Fruit fly (Drosophila melanogaster) whole organism, embryonic: ENCODE data around the gene Cpr64Ab.
A peak's percentile ranks its signal among the peaks of the same experiment; 100 is the strongest.

Experiments used
- Aef1 ChIP-seq: fragments of 200-800 bp; sonication (Bioruptor generic); IDR thresholded peaks from 3 replicates; pipeline ENCODE4 v1.3.6; 2022; ENCODE audit warnings: missing biosample characterization, missing genetic modification characterization
- Atf3 ChIP-seq: fragments of 200-800 bp; sonication (Bioruptor generic); optimal IDR thresholded peaks from 3 replicates; lab custom pipeline; 2016; ENCODE audit warnings: missing biosample characterization, missing genetic modification characterization
- BEAF-32 ChIP-seq: fragments of 200-800 bp; sonication (Bioruptor generic); optimal IDR thresholded peaks from 3 replicates; lab custom pipeline; 2017; ENCODE audit warnings: missing biosample characterization, missing genetic modification characterization, mild to moderate bottlenecking, moderate library complexity, missing genetic modification reagents
- C15 ChIP-seq: fragments of 200-800 bp; sonication (Bioruptor generic); IDR thresholded peaks from 3 replicates; pipeline ENCODE4 v1.3.6; 2022; ENCODE audit warnings: missing biosample characterization, missing genetic modification characterization
- CG11456 ChIP-seq: fragments of 200-800 bp; sonication (Bioruptor generic); IDR thresholded peaks from 3 replicates; pipeline ENCODE4 v1.3.6; 2022; ENCODE audit warnings: missing biosample characterization, missing genetic modification characterization
- CG11560 ChIP-seq: fragments of 200-800 bp; sonication (Bioruptor generic); IDR thresholded peaks from 3 replicates; pipeline ENCODE4 v1.3.6; 2022; ENCODE audit warnings: missing biosample characterization, missing genetic modification characterization
- CG13424 ChIP-seq: fragments of 200-800 bp; sonication (Bioruptor generic); optimal IDR thresholded peaks from 2 replicates; lab custom pipeline; 2019; ENCODE audit warnings: missing biosample characterization, mild to moderate bottlenecking, missing genetic modification characterization, moderate library complexity
- CG14965 ChIP-seq: fragments of 200-800 bp; sonication (Bioruptor generic); optimal IDR thresholded peaks from 2 replicates; lab custom pipeline; 2016; ENCODE audit warnings: missing biosample characterization, missing genetic modification characterization, borderline replicate concordance
- CG15269 ChIP-seq: fragments of 200-800 bp; sonication (Bioruptor generic); optimal IDR thresholded peaks from 2 replicates; lab custom pipeline; 2018; ENCODE audit warnings: missing biosample characterization, mild to moderate bottlenecking, missing genetic modification characterization, moderate library complexity
- CG16815 ChIP-seq: fragments of 200-800 bp; sonication (Bioruptor generic); optimal IDR thresholded peaks from 3 replicates; lab custom pipeline; 2017; ENCODE audit warnings: missing biosample characterization, mild to moderate bottlenecking, missing genetic modification characterization
- CG16863 ChIP-seq: fragments of 200-800 bp; sonication (Bioruptor generic); optimal IDR thresholded peaks from 3 replicates; lab custom pipeline; 2016; ENCODE audit warnings: missing biosample characterization, missing genetic modification characterization
- CG17802 ChIP-seq: fragments of 200-800 bp; sonication (Bioruptor generic); optimal IDR thresholded peaks from 2 replicates; lab custom pipeline; 2018; ENCODE audit warnings: missing biosample characterization, mild to moderate bottlenecking, missing genetic modification characterization, moderate library complexity
- CG17912 ChIP-seq: fragments of 200-800 bp; sonication (Bioruptor generic); optimal IDR thresholded peaks from 2 replicates; lab custom pipeline; 2018; ENCODE audit warnings: missing biosample characterization, mild to moderate bottlenecking, missing genetic modification characterization
- CG18262 ChIP-seq: fragments of 200-800 bp; optimal IDR thresholded peaks from 3 replicates; lab custom pipeline; 2019; ENCODE audit warnings: missing biosample characterization, mild to moderate bottlenecking, missing genetic modification characterization, moderate library complexity
- CG2116 ChIP-seq: fragments of 200-800 bp; sonication (Bioruptor generic); optimal IDR thresholded peaks from 3 replicates; lab custom pipeline; 2018; ENCODE audit warnings: missing biosample characterization, mild to moderate bottlenecking, missing genetic modification characterization
- CG3065 ChIP-seq: fragments of 200-800 bp; sonication (Bioruptor generic); optimal IDR thresholded peaks from 2 replicates; lab custom pipeline; 2016; ENCODE audit warnings: missing biosample characterization, missing genetic modification characterization
- CG32532 ChIP-seq: fragments of 200-800 bp; sonication (Bioruptor generic); IDR thresholded peaks from 2 replicates; pipeline ENCODE4 v1.3.6; 2022; ENCODE audit warnings: missing biosample characterization, missing genetic modification characterization
- CG32767 ChIP-seq: fragments of 200-800 bp; sonication (Bioruptor generic); IDR thresholded peaks from 2 replicates; pipeline ENCODE4 v1.3.6; 2022; ENCODE audit warnings: missing biosample characterization, missing genetic modification characterization
- CG4360 ChIP-seq: fragments of 200-800 bp; sonication (Bioruptor generic); IDR thresholded peaks from 2 replicates; pipeline ENCODE4 v1.3.6; 2022; ENCODE audit warnings: missing biosample characterization, missing genetic modification characterization
- CG4424 ChIP-seq: fragments of 200-800 bp; sonication (Bioruptor generic); optimal IDR thresholded peaks from 3 replicates; lab custom pipeline; 2016; ENCODE audit warnings: missing biosample characterization, missing genetic modification characterization
- CG5245 ChIP-seq: fragments of 200-800 bp; sonication (Bioruptor generic); optimal IDR thresholded peaks from 3 replicates; lab custom pipeline; 2016; ENCODE audit warnings: missing biosample characterization, missing genetic modification characterization
- CG6689 ChIP-seq: fragments of 200-800 bp; sonication (Bioruptor generic); IDR thresholded peaks from 2 replicates; pipeline ENCODE4 v1.3.6; 2022; ENCODE audit warnings: missing biosample characterization, missing genetic modification characterization
- CG6854 ChIP-seq: fragments of 200-800 bp; sonication (Bioruptor generic); optimal IDR thresholded peaks from 3 replicates; lab custom pipeline; 2017; ENCODE audit warnings: missing biosample characterization, mild to moderate bottlenecking, missing genetic modification characterization
- D19B ChIP-seq: fragments of 200-800 bp; sonication (Bioruptor generic); optimal IDR thresholded peaks from 2 replicates; lab custom pipeline; 2017; ENCODE audit warnings: missing biosample characterization, mild to moderate bottlenecking, missing genetic modification characterization
- Dfd ChIP-seq, 2 experiments: fragments of >200 bp; optimal IDR thresholded peaks; 2 replicates each; lab custom pipeline; 2017; ENCODE audit warnings: missing biosample characterization in 2 of 2, missing genetic modification characterization in 2 of 2
- Dip3 ChIP-seq: fragments of 200-800 bp; sonication (Bioruptor generic); optimal IDR thresholded peaks from 3 replicates; lab custom pipeline; 2016; ENCODE audit warnings: missing biosample characterization, missing genetic modification characterization
- Fer1 ChIP-seq: fragments of 200-800 bp; sonication (Bioruptor generic); optimal IDR thresholded peaks from 2 replicates; lab custom pipeline; 2017; ENCODE audit warnings: missing biosample characterization, mild to moderate bottlenecking, missing genetic modification characterization
- Gsc ChIP-seq: fragments of 200-800 bp; sonication (Bioruptor generic); IDR thresholded peaks from 2 replicates; pipeline ENCODE4 v1.3.6; 2022; ENCODE audit warnings: missing biosample characterization, missing genetic modification characterization
- H15 ChIP-seq: fragments of 200-800 bp; sonication (Bioruptor generic); IDR thresholded peaks from 3 replicates; pipeline ENCODE4 v1.3.6; 2022; ENCODE audit warnings: missing biosample characterization, missing genetic modification characterization
- Hmr ChIP-seq: fragments of 200-800 bp; sonication (Bioruptor generic); optimal IDR thresholded peaks from 3 replicates; lab custom pipeline; 2017; ENCODE audit warnings: mild to moderate bottlenecking, missing biosample characterization, missing genetic modification reagents, missing genetic modification characterization
- MESR4 ChIP-seq: fragments of 200-800 bp; sonication (Bioruptor generic); optimal IDR thresholded peaks from 2 replicates; lab custom pipeline; 2018; ENCODE audit warnings: missing biosample characterization, mild to moderate bottlenecking, missing genetic modification characterization, moderate library complexity
- NFAT ChIP-seq: fragments of 200-800 bp; sonication (Bioruptor generic); IDR thresholded peaks from 2 replicates; pipeline ENCODE4 v1.3.6; 2022; ENCODE audit warnings: missing biosample characterization, missing genetic modification characterization
- Rx ChIP-seq: fragments of 200-800 bp; sonication (Bioruptor generic); IDR thresholded peaks from 2 replicates; pipeline ENCODE4 v1.3.6; 2022; ENCODE audit warnings: missing biosample characterization, missing genetic modification characterization
- Tbp ChIP-seq: fragments of >200 bp; optimal IDR thresholded peaks from 2 replicates; lab custom pipeline; 2018; ENCODE audit warnings: missing biosample characterization, missing genetic modification characterization
- ara ChIP-seq: fragments of 200-800 bp; sonication (Bioruptor generic); IDR thresholded peaks from 2 replicates; pipeline ENCODE4 v1.3.6; 2022; ENCODE audit warnings: missing biosample characterization, missing genetic modification characterization
- bbx ChIP-seq: fragments of 200-800 bp; sonication (Bioruptor generic); IDR thresholded peaks from 2 replicates; pipeline ENCODE4 v1.3.6; 2022; ENCODE audit warnings: missing biosample characterization, missing genetic modification characterization; ENCODE audit not compliant: partially characterized antibody
- bigmax ChIP-seq: fragments of 200-800 bp; sonication (Bioruptor generic); optimal IDR thresholded peaks from 2 replicates; lab custom pipeline; 2018; ENCODE audit warnings: missing biosample characterization, mild to moderate bottlenecking, missing genetic modification characterization
- bowl ChIP-seq: fragments of 200-800 bp; sonication (Bioruptor generic); IDR thresholded peaks from 2 replicates; pipeline ENCODE4 v1.3.6; 2022; ENCODE audit warnings: missing biosample characterization, missing genetic modification characterization
- chinmo ChIP-seq: fragments of 200-800 bp; sonication (Bioruptor generic); IDR thresholded peaks from 4 replicates; pipeline ENCODE4 v1.3.6; 2022; ENCODE audit warnings: missing biosample characterization, missing genetic modification characterization; ENCODE audit not compliant: partially characterized antibody
- exex ChIP-seq: fragments of 200-800 bp; sonication (Bioruptor generic); optimal IDR thresholded peaks from 4 replicates; lab custom pipeline; 2018; ENCODE audit warnings: missing biosample characterization, mild to moderate bottlenecking, missing genetic modification characterization, moderate library complexity
- fd3F ChIP-seq: fragments of 200-800 bp; sonication (Bioruptor generic); optimal IDR thresholded peaks from 2 replicates; lab custom pipeline; 2018; ENCODE audit warnings: missing biosample characterization, mild to moderate bottlenecking, missing genetic modification characterization, moderate library complexity
- gsb-n ChIP-seq: fragments of 200-800 bp; sonication (Bioruptor generic); optimal IDR thresholded peaks from 3 replicates; lab custom pipeline; 2018; ENCODE audit warnings: missing biosample characterization, mild to moderate bottlenecking, missing genetic modification characterization
- h ChIP-seq: fragments of >200 bp; optimal IDR thresholded peaks from 2 replicates; lab custom pipeline; 2017
- ken ChIP-seq: fragments of 200-800 bp; sonication (Bioruptor generic); IDR thresholded peaks from 3 replicates; pipeline ENCODE4 v1.3.6; 2022; ENCODE audit warnings: missing biosample characterization, missing genetic modification characterization
- lbe ChIP-seq: fragments of 200-800 bp; sonication (Bioruptor generic); optimal IDR thresholded peaks from 2 replicates; lab custom pipeline; 2016; ENCODE audit warnings: missing biosample characterization, mild to moderate bottlenecking, missing genetic modification characterization
- luna ChIP-seq: fragments of 200-800 bp; sonication (Bioruptor generic); optimal IDR thresholded peaks from 2 replicates; lab custom pipeline; 2016; ENCODE audit warnings: missing biosample characterization, missing genetic modification characterization
- nerfin-2 ChIP-seq: fragments of 200-800 bp; sonication (Bioruptor generic); IDR thresholded peaks from 2 replicates; pipeline ENCODE4 v1.3.6; 2022; ENCODE audit warnings: missing biosample characterization, missing genetic modification characterization; ENCODE audit not compliant: partially characterized antibody
- org-1 ChIP-seq: fragments of 200-800 bp; sonication (Bioruptor generic); optimal IDR thresholded peaks from 2 replicates; lab custom pipeline; 2017; ENCODE audit warnings: missing biosample characterization, missing genetic modification characterization
- pan ChIP-seq, 4 experiments: fragments of >200 bp in 3 of 4; fragments of 200-800 bp in 1 of 4; sonication (Bioruptor generic) in 1 of 4; optimal IDR thresholded peaks in 3 of 4; IDR thresholded peaks in 1 of 4; 2 replicates each; pipeline versions ENCODE4 v1.3.6 to Lab custom; 2017 to 2022; ENCODE audit warnings: missing biosample characterization in 2 of 4, missing genetic modification characterization in 2 of 4, mixed read lengths in 1 of 4
- sisA ChIP-seq: fragments of 200-800 bp; sonication (Bioruptor generic); IDR thresholded peaks from 2 replicates; pipeline ENCODE4 v1.3.6; 2022; ENCODE audit warnings: missing biosample characterization, missing genetic modification characterization
- so ChIP-seq: fragments of 200-800 bp; sonication (Bioruptor generic); IDR thresholded peaks from 3 replicates; pipeline ENCODE4 v1.3.6; 2022; ENCODE audit warnings: missing biosample characterization, missing genetic modification characterization
- tup ChIP-seq: fragments of 200-800 bp; sonication (Bioruptor generic); optimal IDR thresholded peaks from 2 replicates; lab custom pipeline; 2016; ENCODE audit warnings: missing biosample characterization, mild to moderate bottlenecking, missing genetic modification characterization, moderate library complexity

Cpr64Ab gene

DNA sequence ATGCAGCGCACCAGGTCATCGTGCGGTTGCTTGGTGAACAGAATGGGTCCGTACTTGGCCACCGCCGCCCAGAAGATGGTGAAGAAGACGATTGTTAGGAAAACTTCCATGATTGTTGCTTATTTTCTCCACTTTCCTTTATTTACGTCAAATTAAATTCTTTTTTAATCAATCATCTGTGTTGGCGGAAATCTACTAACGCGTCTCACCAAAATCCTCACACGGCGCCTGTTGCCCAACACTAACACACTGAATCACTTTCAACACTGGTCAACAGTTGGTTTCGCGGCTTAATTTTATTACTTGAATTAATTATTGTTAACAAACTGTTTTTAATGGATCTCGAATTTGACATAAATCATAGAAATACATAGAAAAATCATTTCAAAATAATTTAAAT, 24.7 kb downstream of the Cpr64Ab start, which contains the start of gene VhaM9.7-c (continued):
- TF ChIP-seq Hmr (GFP tag; lab: Kevin White, UChicago) (peak; percentile 23), gsb-n (tag; lab: Kevin White, UChicago) (peak; percentile 24), exex (tag; lab: Kevin White, UChicago) (no peak), C15 (no peak), CG17912 (peak; percentile 11), CG15269 (tag; lab: Kevin White, UChicago) (no peak), ken (GFP tag; lab: Robert Waterston, UW) (no peak), so (GFP tag; lab: Robert Waterston, UW) (no peak), CG16815 (GFP tag; lab: Kevin White, UChicago) (no peak), CG14965 (GFP tag; lab: Kevin White, UChicago) (no peak), CG5245 (GFP tag; lab: Kevin White, UChicago) (no peak), CG18262 (no peak), CG6689 (no peak), CG11456 (GFP tag; lab: Robert Waterston, UW) (no peak), CG16863 (GFP tag; lab: Kevin White, UChicago) (no peak), NFAT (peak; percentile 21; the same call in 1 of the 2 replicates), CG2116 (no peak), h (lab: Kevin White, UChicago) (no peak), Rx (GFP tag; lab: Robert Waterston, UW) (no peak), Tbp (GFP tag; lab: Kevin White, UChicago) (no peak), Aef1 (no peak), org-1 (GFP tag; lab: Kevin White, UChicago) (no peak), CG4424 (GFP tag; lab: Kevin White, UChicago) (peak; percentile 30), sisA (no peak; the same call in 1 of the 2 replicates), CG32767 (GFP tag; lab: Robert Waterston, UW) (no peak), CG3065 (GFP tag; lab: Kevin White, UChicago) (no peak), CG17802 (tag; lab: Kevin White, UChicago) (no peak), fd3F (GFP tag; lab: Kevin White, UChicago) (no peak), H15 (no peak), tup (GFP tag; lab: Kevin White, UChicago) (no peak), CG4360 (GFP tag; lab: Robert Waterston, UW) (no peak), CG6854 (GFP tag; lab: Kevin White, UChicago) (no peak), BEAF-32 (GFP tag; lab: Kevin White, UChicago) (peak; percentile 20), ara (no peak), Gsc (no peak), bigmax (no peak), bowl (GFP tag; lab: Robert Waterston, UW) (no peak), MESR4 (peak; percentile 61), CG11560 (no peak), Dfd (GFP tag; optimal IDR thresholded peaks at IDR 0.05; lab: Kevin White, UChicago) (no peak), Dip3 (GFP tag; lab: Kevin White, UChicago) (peak; percentile 8), pan (optimal IDR thresholded peaks at IDR 0.05; lab: Kevin White, UChicago) (no peak), pan (GFP tag; optimal IDR thresholded peaks at IDR 0.05 in 1 of 2, IDR thresholded peaks at IDR 0.05 in 1 of 2) (no peak), Fer1 (GFP tag; lab: Kevin White, UChicago) (peak; percentile 11), bbx (GFP tag; lab: Robert Waterston, UW) (0 out of 2 replicates have a peak, but pooled peaks have one; percentile 17), lbe (GFP tag; lab: Kevin White, UChicago) (no peak), CG32532 (GFP tag; lab: Robert Waterston, UW) (no peak), chinmo (no peak), nerfin-2 (GFP tag; lab: Robert Waterston, UW) (no peak), D19B (GFP tag; lab: Kevin White, UChicago) (no peak), CG13424 (tag; lab: Kevin White, UChicago) (no peak), luna (GFP tag; lab: Kevin White, UChicago) (no peak), Atf3 (no peak)
